Worm (Caenorhabditis elegans): Measurements from ENCODE around the gene T25G12.13.

Gene T25G12.13

ce11 chrX:17235749-17236561 lies 7.2 kb upstream of the T25G12.13 start, which contains the start of gene dhs-30 (continued):
- TF ChIP-seq T26A8.4 (GFP tag; IDR thresholded peaks at IDR 0.05), result no peak
- TF ChIP-seq saeg-2 (GFP tag; IDR thresholded peaks at IDR 0.05), result no peak
- TF ChIP-seq unc-62 (GFP tag; optimal IDR thresholded peaks at IDR 0.05 in 1 of 2), result peak in 1 of 2 experiments; percentile 87
- no peak for TF ChIP-seq unc-62 (tag; optimal IDR thresholded peaks at IDR 0.05)
- no peak for TF ChIP-seq Y75B8A.6 (GFP tag; IDR thresholded peaks at IDR 0.05)
- no peak for TF ChIP-seq aly-2 (tag; optimal IDR thresholded peaks at IDR 0.05)
- TF ChIP-seq dmd-6 (GFP tag; IDR thresholded peaks at IDR 0.05), result peak; percentile 44
- no peak for TF ChIP-seq gei-8 (GFP tag; optimal IDR thresholded peaks at IDR 0.05)
- no peak for TF ChIP-seq lin-38 (GFP tag; IDR thresholded peaks at IDR 0.05)
- no peak for TF ChIP-seq daf-8 (GFP tag; IDR thresholded peaks at IDR 0.05)
- TF ChIP-seq lin-13 (GFP tag; optimal IDR thresholded peaks at IDR 0.05), result no peak
- no peak for TF ChIP-seq nhr-42 (GFP tag; IDR thresholded peaks at IDR 0.05)
- TF ChIP-seq zfp-2 (tag; optimal IDR thresholded peaks at IDR 0.05), result no peak
- TF ChIP-seq ctbp-1 (GFP tag; IDR thresholded peaks at IDR 0.05), result no peak
- no peak for TF ChIP-seq nhr-76 (tag; optimal IDR thresholded peaks at IDR 0.05)
- TF ChIP-seq mxl-2 (GFP tag; conservative IDR thresholded peaks at IDR 0.05), result no peak
- TF ChIP-seq aha-1 (tag), result peak; percentile 54
- no peak for TF ChIP-seq arid-1 (GFP tag; conservative IDR thresholded peaks at IDR 0.05)
- TF ChIP-seq snpc-4 (tag; optimal IDR thresholded peaks at IDR 0.05), result no peak
- TF ChIP-seq daf-19 (GFP tag; conservative IDR thresholded peaks at IDR 0.05), result no peak
- no peak for TF ChIP-seq ZK546.5 (tag; optimal IDR thresholded peaks at IDR 0.05)
- TF ChIP-seq fos-1 (tag; optimal IDR thresholded peaks at IDR 0.05), result no peak
- no peak for TF ChIP-seq daf-12 (tag; optimal IDR thresholded peaks at IDR 0.05)
- TF ChIP-seq nhr-10 (tag; optimal IDR thresholded peaks at IDR 0.05), result no peak
- no peak for TF ChIP-seq dmd-8 (GFP tag; IDR thresholded peaks at IDR 0.05)
- TF ChIP-seq dmd-9 (GFP tag; IDR thresholded peaks at IDR 0.05), result no peak
- TF ChIP-seq D1046.2 (GFP tag; IDR thresholded peaks at IDR 0.05), result no peak
- no peak for TF ChIP-seq ceh-32 (tag; optimal IDR thresholded peaks at IDR 0.05; ENCODE audit: poor library complexity)
- peak; percentile 20 for TF ChIP-seq mes-2 (tag; optimal IDR thresholded peaks at IDR 0.05; ENCODE audit: poor library complexity, severe bottlenecking)
- TF ChIP-seq nhr-25 (tag; optimal IDR thresholded peaks at IDR 0.05; ENCODE audit: borderline replicate concordance, insufficient read depth), result no peak
- TF ChIP-seq lin-39 (tag; optimal IDR thresholded peaks at IDR 0.05), result no peak
- TF ChIP-seq T20F7.1 (GFP tag; optimal IDR thresholded peaks at IDR 0.05), result no peak
- no peak for TF ChIP-seq lin-15B (tag; optimal IDR thresholded peaks at IDR 0.05)
- no peak for TF ChIP-seq zag-1 (tag; optimal IDR thresholded peaks at IDR 0.05)
- no peak for TF ChIP-seq dpl-1 (GFP tag; optimal IDR thresholded peaks at IDR 0.05)
- TF ChIP-seq php-3 (GFP tag; IDR thresholded peaks at IDR 0.05), result no peak
- no peak for TF ChIP-seq ces-1 (GFP tag; optimal IDR thresholded peaks at IDR 0.05)
- TF ChIP-seq pqm-1 (tag; optimal IDR thresholded peaks at IDR 0.05), result no peak
- peak; percentile 28 for TF ChIP-seq dve-1 (tag; optimal IDR thresholded peaks at IDR 0.05; ENCODE audit: insufficient read depth)
- TF ChIP-seq F49E8.2 (tag; optimal IDR thresholded peaks at IDR 0.05; ENCODE audit: borderline replicate concordance), result no peak
- no peak for TF ChIP-seq cey-2 (tag; optimal IDR thresholded peaks at IDR 0.05; ENCODE audit: borderline replicate concordance, insufficient read depth)
- TF ChIP-seq snpc-1.2 (GFP tag; IDR thresholded peaks at IDR 0.05), result no peak
- no peak for TF ChIP-seq F10B5.3 (tag; optimal IDR thresholded peaks at IDR 0.05)
- TF ChIP-seq nhr-111 (GFP tag; optimal IDR thresholded peaks at IDR 0.05), result no peak
- no peak for TF ChIP-seq jun-1 (tag; optimal IDR thresholded peaks at IDR 0.05)
- TF ChIP-seq ama-1 (optimal IDR thresholded peaks at IDR 0.05), result no peak
- TF ChIP-seq zip-11 (GFP tag; IDR thresholded peaks at IDR 0.05), result no peak
- TF ChIP-seq F37D6.2 (tag; optimal IDR thresholded peaks at IDR 0.05), result no peak
- TF ChIP-seq attf-4 (tag; optimal IDR thresholded peaks at IDR 0.05), result no peak
- TF ChIP-seq daf-16 (GFP tag; optimal IDR thresholded peaks at IDR 0.05), result peak in 1 of 2 experiments; percentile 80
- TF ChIP-seq daf-16 (tag; optimal IDR thresholded peaks at IDR 0.05), result peak; percentile 98

Measured in whole organism, L4 larva.